Worm (Caenorhabditis elegans): Measurements from ENCODE around the gene rbm-28.

rbm-28 gene

ce11 chrII:14867530-14867929 lies 10.5 kb downstream of the rbm-28 start:
- TF ChIP-seq tbx-11 (GFP tag; IDR thresholded peaks at IDR 0.05) (no peak), aly-1 (tag; optimal IDR thresholded peaks at IDR 0.05) (no peak), hmbx-1 (tag; optimal IDR thresholded peaks at IDR 0.05) (no peak), ets-7 (tag; optimal IDR thresholded peaks at IDR 0.05) (no peak), tbx-37 (GFP tag; conservative IDR thresholded peaks at IDR 0.05) (no peak), ceh-36 (tag; optimal IDR thresholded peaks at IDR 0.05) (no peak), ceh-13 (GFP tag; optimal IDR thresholded peaks at IDR 0.05) (no peak), hmg-4 (GFP tag; optimal IDR thresholded peaks at IDR 0.05) (no peak), flt-1 (GFP tag; IDR thresholded peaks at IDR 0.05) (no peak), sea-1 (GFP tag; conservative IDR thresholded peaks at IDR 0.05) (no peak), pes-1 (GFP tag; IDR thresholded peaks at IDR 0.05) (no peak), B0310.2 (tag; optimal IDR thresholded peaks at IDR 0.05) (no peak), hnd-1 (tag; optimal IDR thresholded peaks at IDR 0.05) (no peak), tra-4 (tag; optimal IDR thresholded peaks at IDR 0.05) (no peak), scrt-1 (GFP tag; IDR thresholded peaks at IDR 0.05) (no peak), ama-1 (optimal IDR thresholded peaks at IDR 0.05) (no peak), F13C5.2 (tag; optimal IDR thresholded peaks at IDR 0.05) (no peak)

ce11 chrII:14869644-14870043 lies 12.6 kb downstream of the rbm-28 start, which contains the start of gene R05H10.3:
Gene R05H10.3 (plus strand): TSS chrII:14869944.
- TF ChIP-seq F13C5.2 (tag; optimal IDR thresholded peaks at IDR 0.05), result no peak
- TF ChIP-seq ceh-36 (tag; optimal IDR thresholded peaks at IDR 0.05), result no peak
- no peak for TF ChIP-seq ets-7 (tag; optimal IDR thresholded peaks at IDR 0.05)
- TF ChIP-seq pes-1 (GFP tag; IDR thresholded peaks at IDR 0.05), result no peak
- TF ChIP-seq scrt-1 (GFP tag; IDR thresholded peaks at IDR 0.05), result no peak
- TF ChIP-seq tbx-11 (GFP tag; IDR thresholded peaks at IDR 0.05), result no peak

DNA sequence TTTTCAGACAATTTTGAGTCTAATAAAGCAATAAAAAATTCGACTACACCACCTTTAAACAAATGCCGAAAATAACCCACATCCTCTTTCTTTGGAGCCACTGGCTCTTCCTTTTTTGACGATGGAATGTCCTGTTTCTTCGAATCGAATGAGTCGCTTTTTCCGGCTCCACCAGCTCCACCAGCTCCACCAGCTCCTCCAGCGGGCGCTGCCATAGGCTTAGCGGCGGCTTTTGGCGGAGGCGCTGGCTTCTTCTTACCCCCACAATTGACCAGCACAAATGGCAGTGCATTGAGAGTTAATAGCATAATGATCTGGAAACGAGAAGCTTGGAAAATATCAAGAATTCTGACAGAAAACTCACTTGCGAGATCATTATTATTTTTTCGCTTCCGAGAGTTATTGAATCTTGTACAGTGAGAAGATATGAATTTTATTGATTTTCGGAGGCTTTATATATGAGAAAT lies 19.7 kb downstream of the rbm-28 start, which contains the start of gene Y53F4A.2:
Y53F4A.2 (minus strand) TSS at position 417 of the 467 bp plus-strand sequence.
- TF ChIP-seq hmg-4 (GFP tag; optimal IDR thresholded peaks at IDR 0.05), result no peak
- no peak for TF ChIP-seq aly-1 (tag; optimal IDR thresholded peaks at IDR 0.05)
- TF ChIP-seq ama-1 (optimal IDR thresholded peaks at IDR 0.05), result no peak
- no peak for TF ChIP-seq tra-4 (tag; optimal IDR thresholded peaks at IDR 0.05)
- TF ChIP-seq ceh-13 (GFP tag; optimal IDR thresholded peaks at IDR 0.05), result no peak
- no peak for TF ChIP-seq ceh-36 (tag; optimal IDR thresholded peaks at IDR 0.05)
- TF ChIP-seq pes-1 (GFP tag; IDR thresholded peaks at IDR 0.05), result no peak
- no peak for TF ChIP-seq tbx-37 (GFP tag; conservative IDR thresholded peaks at IDR 0.05)
- TF ChIP-seq scrt-1 (GFP tag; IDR thresholded peaks at IDR 0.05), result no peak
- TF ChIP-seq flt-1 (GFP tag; IDR thresholded peaks at IDR 0.05), result no peak
- TF ChIP-seq ets-7 (tag; optimal IDR thresholded peaks at IDR 0.05), result no peak
- no peak for TF ChIP-seq hmbx-1 (tag; optimal IDR thresholded peaks at IDR 0.05)
- no peak for TF ChIP-seq F13C5.2 (tag; optimal IDR thresholded peaks at IDR 0.05)

DNA sequence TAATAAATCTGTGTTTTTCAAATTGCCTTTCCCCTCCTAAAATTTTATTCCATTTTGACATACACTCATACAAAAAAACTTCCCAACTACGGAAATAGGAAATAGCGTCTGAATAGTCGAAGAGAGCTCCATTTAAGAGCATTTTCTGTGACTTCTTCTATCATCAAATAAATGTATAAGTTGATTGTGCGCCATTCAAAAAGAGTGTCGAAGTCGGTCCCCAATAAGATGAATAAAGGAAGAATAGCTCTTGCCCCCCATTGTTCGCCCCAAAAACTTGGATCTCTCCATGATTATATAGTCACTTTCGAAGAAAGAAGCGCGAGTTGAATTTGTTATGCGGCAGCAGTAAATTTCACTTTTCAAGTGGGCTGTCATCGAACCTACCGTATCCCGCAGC lies 35.5 kb downstream of the rbm-28 start:
- TF ChIP-seq scrt-1 (GFP tag; IDR thresholded peaks at IDR 0.05), result no peak
- TF ChIP-seq ceh-13 (GFP tag; optimal IDR thresholded peaks at IDR 0.05), result no peak
- TF ChIP-seq flt-1 (GFP tag; IDR thresholded peaks at IDR 0.05), result no peak
- no peak for TF ChIP-seq tbx-37 (GFP tag; conservative IDR thresholded peaks at IDR 0.05)
- TF ChIP-seq B0310.2 (tag; optimal IDR thresholded peaks at IDR 0.05), result no peak
- no peak for TF ChIP-seq F13C5.2 (tag; optimal IDR thresholded peaks at IDR 0.05)
- TF ChIP-seq pes-1 (GFP tag; IDR thresholded peaks at IDR 0.05), result no peak

DNA sequence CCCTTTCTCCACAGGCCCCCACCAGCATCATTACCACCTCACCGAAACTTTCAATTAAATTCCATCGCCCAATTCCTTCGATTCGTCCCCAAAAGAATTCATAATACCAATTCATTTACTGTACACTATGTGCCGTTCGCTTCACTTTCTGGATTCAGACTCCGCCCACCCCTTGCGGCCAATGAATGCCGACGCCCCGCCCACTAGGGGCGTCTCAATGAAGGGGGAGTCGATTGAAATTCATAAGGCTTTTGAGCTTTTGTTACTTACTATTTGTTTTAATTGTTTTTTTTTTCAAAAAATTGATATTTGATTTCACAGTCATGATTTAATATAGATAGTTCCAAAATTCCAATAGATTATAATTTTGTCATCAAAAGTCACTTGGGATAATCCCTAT lies 39.4 kb downstream of the rbm-28 start:
- TF ChIP-seq sea-1 (GFP tag; conservative IDR thresholded peaks at IDR 0.05) (no peak), hmbx-1 (tag; optimal IDR thresholded peaks at IDR 0.05) (no peak)

DNA sequence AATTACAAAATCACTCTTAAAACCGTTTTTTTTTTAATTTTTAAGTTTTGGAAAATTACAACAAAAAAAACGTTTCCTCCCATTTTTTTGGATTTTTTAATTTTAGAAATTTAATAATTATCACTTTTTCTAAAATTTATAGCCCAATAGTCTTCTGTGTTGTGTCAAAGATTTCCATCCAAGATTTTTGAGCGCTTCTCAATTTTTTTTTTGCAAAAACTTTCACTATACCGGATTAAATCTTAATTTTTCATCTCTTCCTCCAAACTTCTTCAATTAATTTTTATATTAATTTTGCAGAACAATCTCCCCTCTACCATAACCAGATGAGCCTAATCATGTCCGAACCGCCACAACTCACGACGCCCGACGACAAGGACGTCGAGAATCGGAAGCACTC lies 45.1 kb downstream of the rbm-28 start, which contains the start of gene cog-1:
cog-1 (plus strand) TSS at position 301 of the 400 bp plus-strand sequence.
- TF ChIP-seq scrt-1 (GFP tag; IDR thresholded peaks at IDR 0.05), result no peak
- TF ChIP-seq sea-1 (GFP tag; conservative IDR thresholded peaks at IDR 0.05), result no peak
- no peak for TF ChIP-seq ceh-13 (GFP tag; optimal IDR thresholded peaks at IDR 0.05)

- TF ChIP-seq hmbx-1 (tag; optimal IDR thresholded peaks at IDR 0.05) (no peak), ceh-13 (GFP tag; optimal IDR thresholded peaks at IDR 0.05) (no peak), tbx-11 (GFP tag; IDR thresholded peaks at IDR 0.05) (no peak), tra-4 (tag; optimal IDR thresholded peaks at IDR 0.05) (no peak), ets-7 (tag; optimal IDR thresholded peaks at IDR 0.05) (no peak), F13C5.2 (tag; optimal IDR thresholded peaks at IDR 0.05) (no peak), hmg-4 (GFP tag; optimal IDR thresholded peaks at IDR 0.05) (no peak)
These were observed 46.6 kb downstream of the rbm-28 start for ce11 chrII:14903611-14904010.

DNA sequence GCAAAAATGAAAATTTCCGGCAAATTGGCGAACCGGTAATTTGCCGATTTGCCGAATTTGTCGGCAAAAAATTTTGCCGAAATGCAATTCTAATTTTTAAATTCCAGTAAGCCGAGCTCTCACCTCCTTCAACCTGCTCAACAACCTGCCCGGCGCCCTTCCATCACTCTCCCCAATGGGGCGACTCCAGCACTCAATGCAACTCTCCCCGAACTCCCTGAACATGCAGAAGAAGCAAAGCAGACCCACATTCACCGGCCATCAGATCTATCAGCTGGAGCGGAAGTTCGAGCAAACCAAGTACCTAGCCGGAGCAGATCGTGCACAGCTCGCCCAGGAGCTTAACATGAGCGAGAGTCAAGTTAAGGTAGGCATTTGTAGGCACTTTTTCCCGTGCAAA lies 47.6 kb downstream of the rbm-28 start:
- TF ChIP-seq ama-1 (optimal IDR thresholded peaks at IDR 0.05), result no peak
- TF ChIP-seq aly-1 (tag; optimal IDR thresholded peaks at IDR 0.05), result no peak
- TF ChIP-seq ceh-36 (tag; optimal IDR thresholded peaks at IDR 0.05), result no peak
- no peak for TF ChIP-seq F13C5.2 (tag; optimal IDR thresholded peaks at IDR 0.05)
- no peak for TF ChIP-seq hnd-1 (tag; optimal IDR thresholded peaks at IDR 0.05)
- TF ChIP-seq ets-7 (tag; optimal IDR thresholded peaks at IDR 0.05), result no peak
- no peak for TF ChIP-seq B0310.2 (tag; optimal IDR thresholded peaks at IDR 0.05)
- no peak for TF ChIP-seq hmbx-1 (tag; optimal IDR thresholded peaks at IDR 0.05)
- no peak for TF ChIP-seq scrt-1 (GFP tag; IDR thresholded peaks at IDR 0.05)
- no peak for TF ChIP-seq tra-4 (tag; optimal IDR thresholded peaks at IDR 0.05)
- TF ChIP-seq pes-1 (GFP tag; IDR thresholded peaks at IDR 0.05), result no peak
- no peak for TF ChIP-seq hmg-4 (GFP tag; optimal IDR thresholded peaks at IDR 0.05)
- TF ChIP-seq sea-1 (GFP tag; conservative IDR thresholded peaks at IDR 0.05), result no peak
- TF ChIP-seq tbx-11 (GFP tag; IDR thresholded peaks at IDR 0.05), result no peak
- no peak for TF ChIP-seq flt-1 (GFP tag; IDR thresholded peaks at IDR 0.05)
- no peak for TF ChIP-seq ceh-13 (GFP tag; optimal IDR thresholded peaks at IDR 0.05)
- TF ChIP-seq tbx-37 (GFP tag; conservative IDR thresholded peaks at IDR 0.05), result no peak

Data from whole organism, early embryonic.